Worm (Caenorhabditis elegans) whole organism, early embryonic: Measurements from ENCODE around the gene gar-1.

Source experiments
- B0310.2 ChIP-seq: sonication (generic microtip); optimal IDR thresholded peaks from 2 replicates; lab custom pipeline; 2016; ENCODE audit warnings: mild to moderate bottlenecking, missing genetic modification characterization, missing compliant biosample characterization
- F13C5.2 ChIP-seq: sonication (generic microtip); optimal IDR thresholded peaks from 2 replicates; lab custom pipeline; 2017; ENCODE audit warnings: mild to moderate bottlenecking, missing genetic modification characterization, inconsistent platforms, missing compliant biosample characterization
- aly-1 ChIP-seq: sonication (generic microtip); optimal IDR thresholded peaks from 2 replicates; lab custom pipeline; 2016; ENCODE audit warnings: missing genetic modification characterization, missing compliant biosample characterization
- ama-1 ChIP-seq: fragments of 150-350 bp; optimal IDR thresholded peaks from 2 replicates; lab custom pipeline; 2014
- ceh-13 ChIP-seq: fragments of 200-800 bp; sonication (Bioruptor generic); optimal IDR thresholded peaks from 2 replicates; lab custom pipeline; 2018; ENCODE audit warnings: mild to moderate bottlenecking, missing genetic modification characterization, missing compliant biosample characterization
- ceh-36 ChIP-seq: sonication (generic microtip); optimal IDR thresholded peaks from 2 replicates; lab custom pipeline; 2016; ENCODE audit warnings: missing genetic modification characterization, inconsistent platforms, missing compliant biosample characterization
- ets-7 ChIP-seq: sonication (generic microtip); optimal IDR thresholded peaks from 2 replicates; lab custom pipeline; 2016; ENCODE audit warnings: missing genotype, missing genetic modification characterization, missing compliant biosample characterization
- flt-1 ChIP-seq: fragments of 200-800 bp; sonication (Bioruptor generic); IDR thresholded peaks from 2 replicates; pipeline ENCODE4 v1.3.6; 2022; ENCODE audit warnings: missing genetic modification characterization, missing compliant biosample characterization
- hmbx-1 ChIP-seq: sonication (generic microtip); optimal IDR thresholded peaks from 2 replicates; lab custom pipeline; 2016; ENCODE audit warnings: mild to moderate bottlenecking, missing genetic modification characterization, missing compliant biosample characterization
- hmg-4 ChIP-seq: fragments of 200-800 bp; sonication (Bioruptor generic); optimal IDR thresholded peaks from 2 replicates; lab custom pipeline; 2018; ENCODE audit warnings: mild to moderate bottlenecking, missing genetic modification characterization, missing compliant biosample characterization
- hnd-1 ChIP-seq: sonication (generic microtip); optimal IDR thresholded peaks from 2 replicates; lab custom pipeline; 2016; ENCODE audit warnings: missing genetic modification characterization, missing compliant biosample characterization
- pes-1 ChIP-seq: fragments of 200-800 bp; sonication (Bioruptor generic); IDR thresholded peaks from 2 replicates; pipeline ENCODE4 v1.3.6; 2022; ENCODE audit warnings: missing genetic modification reagents, missing genetic modification characterization, missing compliant biosample characterization
- scrt-1 ChIP-seq: fragments of 200-800 bp; sonication (Bioruptor generic); IDR thresholded peaks from 2 replicates; pipeline ENCODE4 v1.3.6; 2022; ENCODE audit warnings: missing genetic modification characterization, missing compliant biosample characterization
- sea-1 ChIP-seq: fragments of 200-800 bp; sonication (Bioruptor generic); conservative IDR thresholded peaks from 2 replicates; pipeline ENCODE4 v1.3.6; 2022; ENCODE audit warnings: missing genetic modification characterization, missing compliant biosample characterization
- tbx-11 ChIP-seq: fragments of 200-800 bp; sonication (Bioruptor generic); IDR thresholded peaks from 2 replicates; pipeline ENCODE4 v1.3.6; 2022; ENCODE audit warnings: missing genetic modification characterization, missing compliant biosample characterization
- tbx-37 ChIP-seq: fragments of 200-800 bp; sonication (Bioruptor generic); conservative IDR thresholded peaks from 2 replicates; pipeline ENCODE4 v1.3.6; 2022; ENCODE audit warnings: missing genetic modification reagents, missing genetic modification characterization, missing compliant biosample characterization
- tra-4 ChIP-seq: sonication (generic microtip); optimal IDR thresholded peaks from 2 replicates; lab custom pipeline; 2017; ENCODE audit warnings: missing genetic modification characterization, missing compliant biosample characterization

gar-1 gene

DNA sequence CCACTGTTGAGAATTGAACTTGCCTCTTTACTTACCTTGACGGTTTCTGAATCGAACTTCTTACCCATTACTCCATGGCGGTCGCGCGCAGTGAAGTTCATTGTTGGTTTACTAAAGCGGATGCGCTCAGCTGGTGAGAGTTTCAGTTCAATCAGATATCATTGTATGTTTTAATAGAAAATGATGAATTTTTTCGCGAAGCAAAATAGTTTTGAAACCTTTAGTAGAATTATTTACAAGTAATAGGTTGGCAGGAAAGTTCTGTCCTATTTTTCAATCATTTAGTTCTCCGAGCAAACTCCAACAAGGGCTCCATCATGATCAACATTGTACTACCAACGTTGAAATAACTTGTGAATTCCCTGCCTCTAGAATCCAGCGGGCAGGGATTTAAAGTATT is 17.2 kb downstream of the gar-1 start, which contains the start of gene C15B12.3:
TSS of gene C15B12.3 (minus strand) at position 101 of the 400 bp plus-strand sequence.
- TF ChIP-seq tra-4 (tag; lab: Kevin White, UChicago), result no peak
- TF ChIP-seq F13C5.2 (tag; lab: Kevin White, UChicago), result no peak
- TF ChIP-seq ama-1 (lab: Kevin White, UChicago), result no peak
- no peak for TF ChIP-seq hnd-1 (tag; lab: Kevin White, UChicago)
- TF ChIP-seq scrt-1 (GFP tag; lab: Robert Waterston, UW), result no peak
- no peak for TF ChIP-seq ets-7 (tag; lab: Kevin White, UChicago)
- no peak for TF ChIP-seq ceh-36 (tag; lab: Kevin White, UChicago)
- TF ChIP-seq ceh-13 (GFP tag; lab: Kevin White, UChicago), result no peak
- no peak for TF ChIP-seq sea-1 (GFP tag; lab: Robert Waterston, UW)
- no peak for TF ChIP-seq B0310.2 (tag; lab: Kevin White, UChicago)
- TF ChIP-seq hmbx-1 (tag; lab: Kevin White, UChicago), result no peak
- no peak for TF ChIP-seq pes-1
- TF ChIP-seq hmg-4 (GFP tag; lab: Kevin White, UChicago), result no peak
- TF ChIP-seq tbx-11 (GFP tag; lab: Robert Waterston, UW), result no peak
- TF ChIP-seq aly-1 (tag; lab: Kevin White, UChicago), result no peak
- TF ChIP-seq tbx-37 (GFP tag; lab: Robert Waterston, UW), result no peak

DNA sequence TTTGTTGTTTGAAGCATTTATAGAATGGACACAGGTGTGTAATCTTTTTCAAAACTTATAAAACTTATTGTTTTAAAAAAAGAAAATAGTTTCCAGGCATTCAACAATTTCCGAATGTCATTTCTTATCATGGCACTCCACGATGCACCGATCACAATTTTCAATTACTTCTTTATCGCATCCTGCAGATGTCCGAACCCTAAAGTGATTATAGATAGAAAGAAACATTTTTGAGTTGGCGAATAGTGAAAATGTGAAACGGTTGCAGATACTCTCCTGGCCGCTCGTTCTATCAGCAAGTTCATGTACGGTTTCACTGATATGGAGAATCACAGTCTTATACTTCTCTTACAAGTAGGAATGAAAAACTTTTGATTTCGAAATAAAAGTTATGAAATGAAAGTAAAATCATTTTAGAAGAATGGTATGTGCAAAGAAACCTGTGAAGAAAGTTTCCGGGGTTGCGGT is 21.7 kb downstream of the gar-1 start, which contains the start of gene C15B12.2:
TSS of gene C15B12.2 (plus strand) at position 418 of the 468 bp plus-strand sequence.
- TF ChIP-seq hmbx-1 (tag; lab: Kevin White, UChicago), result no peak
- no peak for TF ChIP-seq ets-7 (tag; lab: Kevin White, UChicago)
- no peak for TF ChIP-seq scrt-1 (GFP tag; lab: Robert Waterston, UW)
- no peak for TF ChIP-seq ama-1 (lab: Kevin White, UChicago)
- no peak for TF ChIP-seq ceh-36 (tag; lab: Kevin White, UChicago)
- no peak for TF ChIP-seq hnd-1 (tag; lab: Kevin White, UChicago)
- TF ChIP-seq B0310.2 (tag; lab: Kevin White, UChicago), result no peak

DNA sequence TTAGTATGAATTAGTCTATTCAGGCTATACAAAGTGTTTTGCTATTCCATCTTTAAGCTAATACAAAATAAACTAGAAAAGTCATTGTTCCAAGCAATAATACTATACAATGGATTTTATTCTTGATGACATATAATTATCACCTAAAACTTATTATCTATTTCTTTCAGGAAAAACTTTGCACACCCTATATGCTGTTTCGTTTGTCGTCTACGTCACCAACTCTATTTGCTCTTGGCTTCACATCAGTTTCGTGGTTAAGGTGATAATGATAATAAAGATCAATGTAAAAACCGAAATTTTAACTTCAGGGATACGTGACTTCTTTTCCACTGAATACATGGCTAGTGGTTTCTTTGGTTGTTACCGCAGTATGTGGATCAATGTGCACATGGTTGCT is 22.2 kb downstream of the gar-1 start:
- TF ChIP-seq tbx-37 (GFP tag; lab: Robert Waterston, UW) (no peak), B0310.2 (tag; lab: Kevin White, UChicago) (no peak), aly-1 (tag; lab: Kevin White, UChicago) (no peak), F13C5.2 (tag; lab: Kevin White, UChicago) (no peak), ceh-13 (GFP tag; lab: Kevin White, UChicago) (no peak), ama-1 (lab: Kevin White, UChicago) (no peak), pes-1 (no peak), hmbx-1 (tag; lab: Kevin White, UChicago) (no peak), tra-4 (tag; lab: Kevin White, UChicago) (no peak), tbx-11 (GFP tag; lab: Robert Waterston, UW) (no peak), ets-7 (tag; lab: Kevin White, UChicago) (no peak), ceh-36 (tag; lab: Kevin White, UChicago) (no peak), sea-1 (GFP tag; lab: Robert Waterston, UW) (no peak)

DNA sequence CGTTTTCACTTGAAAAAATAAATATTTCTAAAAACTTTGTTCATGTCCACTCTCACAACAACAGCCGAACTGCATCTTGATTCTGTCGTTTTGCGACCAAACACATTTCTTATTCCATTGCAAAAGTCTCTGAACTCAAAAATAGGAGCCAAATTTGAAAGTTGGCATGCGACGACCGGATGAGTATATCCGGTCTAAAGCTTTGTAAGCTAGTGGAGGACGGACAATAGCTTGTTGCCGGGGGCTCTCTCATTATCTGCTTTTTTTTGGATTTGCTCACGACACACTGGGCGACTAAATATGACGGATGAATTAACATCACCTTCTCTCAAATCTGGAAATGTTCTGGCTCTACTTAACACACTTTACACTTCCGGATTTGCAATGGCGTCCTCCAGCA is 23.0 kb downstream of the gar-1 start, which contains the start of gene K04E7.1:
TSS of gene K04E7.1 (plus strand) at position 301 of the 400 bp plus-strand sequence.
- no peak for TF ChIP-seq hnd-1 (tag; lab: Kevin White, UChicago)
- no peak for TF ChIP-seq F13C5.2 (tag; lab: Kevin White, UChicago)
- no peak for TF ChIP-seq flt-1 (GFP tag; lab: Robert Waterston, UW)
- TF ChIP-seq ama-1 (lab: Kevin White, UChicago), result no peak
- TF ChIP-seq aly-1 (tag; lab: Kevin White, UChicago), result no peak
- TF ChIP-seq sea-1 (GFP tag; lab: Robert Waterston, UW), result no peak
- no peak for TF ChIP-seq hmbx-1 (tag; lab: Kevin White, UChicago)

DNA sequence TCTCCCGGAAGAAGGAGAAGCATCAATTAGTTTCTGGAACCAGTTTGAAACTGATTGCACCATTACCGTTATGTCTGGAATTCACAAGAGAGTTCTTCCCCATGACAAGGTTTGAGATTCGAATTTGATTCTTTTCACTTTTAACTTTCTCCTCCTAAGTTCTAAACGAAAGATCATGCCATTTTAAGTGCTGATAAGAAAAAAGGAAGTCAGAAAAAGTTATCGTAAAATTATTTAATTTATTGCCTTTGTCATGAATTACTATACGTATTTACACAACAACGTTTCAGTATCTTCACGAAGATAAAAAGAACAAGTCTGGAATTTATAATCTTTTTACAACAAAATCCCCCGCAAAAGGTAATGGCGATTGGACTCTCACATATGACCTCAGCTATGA is 24.6 kb downstream of the gar-1 start:
- TF ChIP-seq hmbx-1 (tag; lab: Kevin White, UChicago) (no peak), flt-1 (GFP tag; lab: Robert Waterston, UW) (no peak)

DNA sequence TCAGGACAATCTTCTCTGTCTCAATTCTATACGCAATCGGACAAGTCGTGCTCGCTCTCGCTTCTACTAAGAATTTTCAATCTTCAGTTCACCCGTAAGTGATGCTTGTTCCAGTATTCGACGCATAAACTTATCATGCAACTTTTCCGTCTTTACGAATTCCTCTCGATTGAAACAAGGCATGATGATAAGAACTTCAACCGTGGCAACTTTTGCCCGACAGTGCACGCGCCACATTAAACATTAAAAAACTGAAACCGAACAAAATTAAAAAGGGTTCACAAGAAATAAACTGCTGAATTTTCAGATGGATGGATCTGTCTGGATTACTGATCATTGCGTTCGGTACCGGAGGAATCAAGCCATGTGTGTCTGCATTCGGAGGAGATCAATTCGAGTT is 26.2 kb downstream of the gar-1 start:
- no peak for TF ChIP-seq ama-1 (lab: Kevin White, UChicago)
- no peak for TF ChIP-seq F13C5.2 (tag; lab: Kevin White, UChicago)
- TF ChIP-seq pes-1, result no peak
- no peak for TF ChIP-seq tbx-11 (GFP tag; lab: Robert Waterston, UW)
- no peak for TF ChIP-seq B0310.2 (tag; lab: Kevin White, UChicago)
- TF ChIP-seq tra-4 (tag; lab: Kevin White, UChicago), result no peak
- TF ChIP-seq tbx-37 (GFP tag; lab: Robert Waterston, UW), result no peak
- no peak for TF ChIP-seq ets-7 (tag; lab: Kevin White, UChicago)
- no peak for TF ChIP-seq ceh-36 (tag; lab: Kevin White, UChicago)
- TF ChIP-seq sea-1 (GFP tag; lab: Robert Waterston, UW), result no peak
- TF ChIP-seq hnd-1 (tag; lab: Kevin White, UChicago), result no peak
- no peak for TF ChIP-seq aly-1 (tag; lab: Kevin White, UChicago)
- no peak for TF ChIP-seq scrt-1 (GFP tag; lab: Robert Waterston, UW)
- no peak for TF ChIP-seq hmbx-1 (tag; lab: Kevin White, UChicago)

DNA sequence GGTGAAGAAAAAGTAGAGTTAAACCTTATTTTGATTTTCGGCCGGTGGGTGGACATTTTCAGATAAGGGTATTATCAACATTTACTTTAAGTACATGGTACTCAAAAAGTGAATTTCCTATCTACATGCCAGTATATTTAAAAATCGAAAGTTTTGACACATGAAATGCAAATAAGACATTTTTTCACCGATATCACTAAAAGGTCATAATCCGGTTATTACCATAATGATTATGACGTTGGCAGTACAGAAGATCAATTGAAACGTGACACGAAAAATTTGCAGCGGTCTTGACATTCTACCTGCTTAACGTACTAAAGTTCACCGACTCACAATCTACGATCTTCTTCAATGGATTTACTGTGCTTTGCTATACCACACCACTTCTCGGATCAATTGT is 26.7 kb downstream of the gar-1 start:
- TF ChIP-seq hnd-1 (tag; lab: Kevin White, UChicago), result no peak
- TF ChIP-seq flt-1 (GFP tag; lab: Robert Waterston, UW), result no peak
- no peak for TF ChIP-seq ama-1 (lab: Kevin White, UChicago)
- TF ChIP-seq tra-4 (tag; lab: Kevin White, UChicago), result no peak
- no peak for TF ChIP-seq tbx-37 (GFP tag; lab: Robert Waterston, UW)
- TF ChIP-seq aly-1 (tag; lab: Kevin White, UChicago), result no peak
